Worm (Caenorhabditis elegans): Measurements from ENCODE around the gene sra-14.

The sra-14 gene

ce11 chrII:12878697-12879096 is 6.4 kb upstream of the sra-14 start (continued):
- TF ChIP-seq Y105C5A.15 (GFP tag; IDR thresholded peaks at IDR 0.05) (no peak), mxl-2 (GFP tag; conservative IDR thresholded peaks at IDR 0.05) (no peak), ceh-32 (tag; optimal IDR thresholded peaks at IDR 0.05; ENCODE audit: poor library complexity) (no peak), zag-1 (tag; optimal IDR thresholded peaks at IDR 0.05) (no peak), dmd-8 (GFP tag; IDR thresholded peaks at IDR 0.05) (no peak), egl-27 (tag; optimal IDR thresholded peaks at IDR 0.05) (no peak), egl-43 (GFP tag; IDR thresholded peaks at IDR 0.05) (no peak), ceh-28 (tag; optimal IDR thresholded peaks at IDR 0.05) (no peak), mxl-3 (GFP tag; optimal IDR thresholded peaks at IDR 0.05) (no peak), mdl-1 (tag; optimal IDR thresholded peaks at IDR 0.05) (peak; percentile 43 to 90), unc-39 (tag; optimal IDR thresholded peaks at IDR 0.05) (no peak), spr-3 (GFP tag; optimal IDR thresholded peaks at IDR 0.05) (no peak), spr-1 (tag; optimal IDR thresholded peaks at IDR 0.05) (no peak), snpc-1.2 (GFP tag; IDR thresholded peaks at IDR 0.05) (no peak), nhr-102 (tag; optimal IDR thresholded peaks at IDR 0.05) (peak; percentile 69), nhr-25 (tag; optimal IDR thresholded peaks at IDR 0.05; ENCODE audit: borderline replicate concordance, insufficient read depth) (no peak), F37D6.2 (tag; optimal IDR thresholded peaks at IDR 0.05) (no peak), duxl-1 (tag; optimal IDR thresholded peaks at IDR 0.05; ENCODE audit: poor library complexity) (no peak), daf-19 (GFP tag; conservative IDR thresholded peaks at IDR 0.05) (no peak), ztf-7 (tag; optimal IDR thresholded peaks at IDR 0.05) (no peak), ama-1 (optimal IDR thresholded peaks at IDR 0.05) (peak; percentile 14), hif-1 (tag; optimal IDR thresholded peaks at IDR 0.05) (peak; percentile 63 to 99), daf-16 (GFP tag; optimal IDR thresholded peaks at IDR 0.05) (peak; percentile 72 to 85), daf-16 (tag; optimal IDR thresholded peaks at IDR 0.05) (peak; percentile 99), nhr-10 (tag; optimal IDR thresholded peaks at IDR 0.05) (peak; percentile 56), Y5F2A.4 (GFP tag; optimal IDR thresholded peaks at IDR 0.05) (no peak), sdz-12 (GFP tag; optimal IDR thresholded peaks at IDR 0.05) (no peak), zfp-2 (tag; optimal IDR thresholded peaks at IDR 0.05) (no peak), pqm-1 (tag; optimal IDR thresholded peaks at IDR 0.05) (peak; percentile 75), ces-1 (GFP tag; optimal IDR thresholded peaks at IDR 0.05) (no peak), T26A8.4 (GFP tag; IDR thresholded peaks at IDR 0.05) (0 out of 2 replicates have a peak, but pooled peaks have one; percentile 44), nhr-28 (tag; optimal IDR thresholded peaks at IDR 0.05) (peak; percentile 88), jun-1 (tag; optimal IDR thresholded peaks at IDR 0.05) (no peak)

ce11 chrII:12879758-12880157 is 5.3 kb upstream of the sra-14 start:
- TF ChIP-seq pqm-1 (tag; optimal IDR thresholded peaks at IDR 0.05), result peak; percentile 78
- no peak for TF ChIP-seq ces-1 (GFP tag; optimal IDR thresholded peaks at IDR 0.05)
- no peak for TF ChIP-seq ctbp-1 (GFP tag; IDR thresholded peaks at IDR 0.05)
- TF ChIP-seq nhr-11 (tag; optimal IDR thresholded peaks at IDR 0.05), result no peak
- TF ChIP-seq hlh-11 (tag; optimal IDR thresholded peaks at IDR 0.05), result peak; percentile 73
- TF ChIP-seq nhr-25 (tag; optimal IDR thresholded peaks at IDR 0.05; ENCODE audit: borderline replicate concordance, insufficient read depth), result no peak
- peak; percentile 46 for TF ChIP-seq dve-1 (tag; optimal IDR thresholded peaks at IDR 0.05; ENCODE audit: insufficient read depth)
- TF ChIP-seq duxl-1 (tag; optimal IDR thresholded peaks at IDR 0.05; ENCODE audit: poor library complexity), result no peak
- TF ChIP-seq attf-4 (tag; optimal IDR thresholded peaks at IDR 0.05), result no peak
- TF ChIP-seq daf-16 (GFP tag; optimal IDR thresholded peaks at IDR 0.05), result no peak
- TF ChIP-seq daf-16 (tag; optimal IDR thresholded peaks at IDR 0.05), result peak; percentile 85
- TF ChIP-seq nhr-42 (GFP tag; IDR thresholded peaks at IDR 0.05), result no peak
- TF ChIP-seq nhr-28 (tag; optimal IDR thresholded peaks at IDR 0.05), result peak; percentile 39
- TF ChIP-seq nhr-237 (tag; optimal IDR thresholded peaks at IDR 0.05), result no peak
- TF ChIP-seq aha-1 (tag), result peak; percentile 18
- 0 out of 2 replicates have a peak, but pooled peaks have one; percentile 48 for TF ChIP-seq tra-1 (GFP tag; IDR thresholded peaks at IDR 0.05)
- peak in 1 of 2 experiments; percentile 13 for TF ChIP-seq hif-1 (tag; optimal IDR thresholded peaks at IDR 0.05)
- peak; percentile 78 for TF ChIP-seq dmd-6 (GFP tag; IDR thresholded peaks at IDR 0.05)
- no peak for TF ChIP-seq nhr-76 (tag; optimal IDR thresholded peaks at IDR 0.05)
- no peak for TF ChIP-seq lin-39 (tag; optimal IDR thresholded peaks at IDR 0.05)
- no peak for TF ChIP-seq fkh-10 (GFP tag; optimal IDR thresholded peaks at IDR 0.05)
- TF ChIP-seq lin-38 (GFP tag; IDR thresholded peaks at IDR 0.05), result 0 out of 2 replicates have a peak, but pooled peaks have one; percentile 7
- peak; percentile 67 for TF ChIP-seq php-3 (GFP tag; IDR thresholded peaks at IDR 0.05)
- TF ChIP-seq ceh-28 (tag; optimal IDR thresholded peaks at IDR 0.05), result no peak
- TF ChIP-seq mes-2 (tag; optimal IDR thresholded peaks at IDR 0.05; ENCODE audit: poor library complexity, severe bottlenecking), result no peak

Measured in whole organism, L4 larva.